Fruit fly (Drosophila melanogaster) whole organism, pupa: ENCODE measurements around the gene Adgf-D.
A peak's percentile ranks its signal among the peaks of the same experiment; 100 is the strongest.

ENCODE experiments used
- CG10348 ChIP-seq: fragments of 200-800 bp; sonication (Bioruptor generic); IDR thresholded peaks from 2 replicates; pipeline ENCODE4 v1.3.6; 2022; ENCODE audit warnings: missing biosample characterization, missing genetic modification characterization
- CG12605 ChIP-seq: fragments of 200-800 bp; sonication (Bioruptor generic); IDR thresholded peaks from 2 replicates; pipeline ENCODE4 v1.3.6; 2022; ENCODE audit warnings: missing biosample characterization, missing genetic modification characterization
- CG13204 ChIP-seq: fragments of 200-800 bp; sonication (Bioruptor generic); optimal IDR thresholded peaks from 2 replicates; lab custom pipeline; 2018; ENCODE audit warnings: missing biosample characterization, mild to moderate bottlenecking, missing genetic modification characterization, moderate library complexity
- CG14655 ChIP-seq: fragments of 200-800 bp; sonication (Bioruptor generic); optimal IDR thresholded peaks from 3 replicates; lab custom pipeline; 2017; ENCODE audit warnings: mild to moderate bottlenecking, missing biosample characterization, missing genetic modification reagents, missing genetic modification characterization
- CG15710 ChIP-seq: fragments of 200-800 bp; sonication (Bioruptor generic); optimal IDR thresholded peaks from 2 replicates; lab custom pipeline; 2018; ENCODE audit warnings: missing biosample characterization, mild to moderate bottlenecking, missing genetic modification characterization, moderate library complexity
- CG17806 ChIP-seq: fragments of 200-800 bp; sonication (Bioruptor generic); optimal IDR thresholded peaks from 2 replicates; lab custom pipeline; 2018; ENCODE audit warnings: missing biosample characterization, mild to moderate bottlenecking, missing genetic modification characterization, moderate library complexity
- CG32121 ChIP-seq: fragments of 200-800 bp; sonication (Bioruptor generic); IDR thresholded peaks from 2 replicates; pipeline ENCODE4 v1.3.6; 2022; ENCODE audit warnings: missing biosample characterization, missing genetic modification characterization
- CG34367 ChIP-seq: fragments of 200-800 bp; sonication (Bioruptor generic); optimal IDR thresholded peaks from 2 replicates; lab custom pipeline; 2018; ENCODE audit warnings: missing biosample characterization, mild to moderate bottlenecking, missing genetic modification characterization
- CG4496 ChIP-seq: fragments of 200-800 bp; sonication (Bioruptor generic); IDR thresholded peaks from 3 replicates; pipeline ENCODE4 v1.3.6; 2022; ENCODE audit warnings: missing biosample characterization, missing genetic modification characterization
- CG8159 ChIP-seq: fragments of 200-800 bp; sonication (Bioruptor generic); optimal IDR thresholded peaks from 3 replicates; lab custom pipeline; 2018; ENCODE audit warnings: missing biosample characterization, mild to moderate bottlenecking, missing genetic modification characterization, moderate library complexity
- CG8301 ChIP-seq: fragments of 200-800 bp; sonication (Bioruptor generic); optimal IDR thresholded peaks from 2 replicates; lab custom pipeline; 2018; ENCODE audit warnings: missing biosample characterization, mild to moderate bottlenecking, missing genetic modification characterization
- CG9948 ChIP-seq: fragments of 200-800 bp; sonication (Bioruptor generic); optimal IDR thresholded peaks from 2 replicates; lab custom pipeline; 2018; ENCODE audit warnings: missing biosample characterization, mild to moderate bottlenecking, missing genetic modification characterization, moderate library complexity
- D1 ChIP-seq: fragments of 200-800 bp; sonication (Bioruptor generic); optimal IDR thresholded peaks from 2 replicates; lab custom pipeline; 2018; ENCODE audit warnings: missing biosample characterization, mild to moderate bottlenecking, missing genetic modification characterization, moderate library complexity
- EcR ChIP-seq: fragments of 200-800 bp; sonication (Bioruptor generic); optimal IDR thresholded peaks from 3 replicates; lab custom pipeline; 2019; ENCODE audit warnings: missing biosample characterization, missing genetic modification characterization, mild to moderate bottlenecking, moderate library complexity, missing genetic modification reagents
- Ets98B ChIP-seq: fragments of 200-800 bp; sonication (Bioruptor generic); IDR thresholded peaks from 2 replicates; pipeline ENCODE4 v1.3.6; 2022; ENCODE audit warnings: missing biosample characterization, missing genetic modification characterization
- Pif1A ChIP-seq: fragments of 200-800 bp; sonication (Bioruptor generic); optimal IDR thresholded peaks from 3 replicates; lab custom pipeline; 2016; ENCODE audit warnings: missing biosample characterization, missing genetic modification characterization
- Pif1B ChIP-seq: fragments of 200-800 bp; sonication (Bioruptor generic); optimal IDR thresholded peaks from 3 replicates; lab custom pipeline; 2016; ENCODE audit warnings: missing biosample characterization, missing genetic modification characterization
- Snoo ChIP-seq: fragments of 200-800 bp; sonication (Bioruptor generic); optimal IDR thresholded peaks from 3 replicates; lab custom pipeline; 2017; ENCODE audit warnings: missing biosample characterization, mild to moderate bottlenecking, missing genetic modification characterization, inconsistent platforms
- fd96Ca ChIP-seq: fragments of 200-800 bp; sonication (Bioruptor generic); IDR thresholded peaks from 3 replicates; pipeline ENCODE4 v1.3.6; 2022; ENCODE audit warnings: missing biosample characterization, missing genetic modification characterization
- gl ChIP-seq: fragments of 200-800 bp; sonication (Bioruptor generic); optimal IDR thresholded peaks from 2 replicates; lab custom pipeline; 2018; ENCODE audit warnings: missing biosample characterization, mild to moderate bottlenecking, missing genetic modification characterization
- rn ChIP-seq: fragments of 200-800 bp; sonication (Bioruptor generic); IDR thresholded peaks from 2 replicates; pipeline ENCODE4 v1.3.6; 2022; ENCODE audit warnings: missing biosample characterization, missing genetic modification characterization

Adgf-D gene

DNA sequence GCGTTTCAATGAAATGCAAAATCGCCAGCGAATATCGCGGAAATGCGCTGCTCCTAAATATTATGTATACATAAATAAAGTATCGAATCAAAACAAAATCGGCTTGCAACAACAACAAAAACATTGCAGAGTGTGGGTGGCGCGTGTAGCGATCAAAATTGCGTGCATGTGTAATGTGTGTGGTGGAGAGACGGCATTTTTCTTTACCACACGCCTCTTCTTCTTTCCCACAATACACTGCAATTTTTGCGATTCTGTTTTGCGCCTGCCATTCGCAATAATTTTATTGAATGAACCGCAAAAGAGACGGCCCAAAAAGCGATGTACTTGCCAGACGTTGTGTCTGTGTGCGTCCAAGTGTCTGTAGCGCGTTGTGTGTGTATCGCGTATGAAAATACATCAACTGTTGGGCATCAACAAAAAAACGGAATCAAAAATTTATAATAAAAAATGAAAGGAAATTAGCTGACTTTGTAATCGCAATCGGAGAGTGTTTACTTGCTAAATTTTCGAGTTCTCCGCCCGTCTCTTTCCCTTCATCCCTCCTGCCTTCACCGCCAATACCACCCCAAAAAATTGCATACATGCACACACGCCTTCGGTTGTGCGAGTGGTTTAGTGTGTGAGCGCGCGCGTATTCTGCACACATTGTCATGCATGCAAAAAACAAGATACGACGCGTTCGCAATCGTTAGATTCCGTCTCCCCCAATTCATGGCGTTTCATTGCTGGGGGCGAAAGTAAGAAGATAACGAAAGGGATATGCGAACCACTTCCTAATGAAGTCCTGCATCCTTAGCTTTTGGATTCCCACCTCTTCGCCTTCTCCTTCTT, 20.4 kb downstream of the Adgf-D start:
- TF ChIP-seq CG8159 (tag; lab: Kevin White, UChicago) = peak; percentile 2
- TF ChIP-seq Pif1B = peak; percentile 21
- TF ChIP-seq gl (tag; lab: Kevin White, UChicago) = no peak
- no peak for TF ChIP-seq CG32121 (GFP tag; lab: Robert Waterston, UW)

- TF ChIP-seq CG8159 (tag; lab: Kevin White, UChicago) (peak; percentile 13), gl (tag; lab: Kevin White, UChicago) (peak; percentile 19), Snoo (no peak), CG17806 (no peak), EcR (GFP tag; lab: Kevin White, UChicago) (peak; percentile 34)
- TF ChIP-seq, all 21 proteins: peak for 3
These were observed 21.3 kb downstream of the Adgf-D start, which contains the start of gene flfl for dm6 chr3R:13683624-13684568. flfl (plus strand) TSS chr3R:13683921.

dm6 chr3R:13682994-13683623, 22.1 kb downstream of the Adgf-D start:
- TF ChIP-seq CG10348 (GFP tag; lab: Robert Waterston, UW) = no peak
- TF ChIP-seq CG9948 (tag; lab: Kevin White, UChicago) = no peak
- no peak for TF ChIP-seq Ets98B (GFP tag; lab: Robert Waterston, UW)
- no peak for TF ChIP-seq CG34367 (tag; lab: Kevin White, UChicago)
- TF ChIP-seq D1 (tag; lab: Kevin White, UChicago) = no peak

DNA sequence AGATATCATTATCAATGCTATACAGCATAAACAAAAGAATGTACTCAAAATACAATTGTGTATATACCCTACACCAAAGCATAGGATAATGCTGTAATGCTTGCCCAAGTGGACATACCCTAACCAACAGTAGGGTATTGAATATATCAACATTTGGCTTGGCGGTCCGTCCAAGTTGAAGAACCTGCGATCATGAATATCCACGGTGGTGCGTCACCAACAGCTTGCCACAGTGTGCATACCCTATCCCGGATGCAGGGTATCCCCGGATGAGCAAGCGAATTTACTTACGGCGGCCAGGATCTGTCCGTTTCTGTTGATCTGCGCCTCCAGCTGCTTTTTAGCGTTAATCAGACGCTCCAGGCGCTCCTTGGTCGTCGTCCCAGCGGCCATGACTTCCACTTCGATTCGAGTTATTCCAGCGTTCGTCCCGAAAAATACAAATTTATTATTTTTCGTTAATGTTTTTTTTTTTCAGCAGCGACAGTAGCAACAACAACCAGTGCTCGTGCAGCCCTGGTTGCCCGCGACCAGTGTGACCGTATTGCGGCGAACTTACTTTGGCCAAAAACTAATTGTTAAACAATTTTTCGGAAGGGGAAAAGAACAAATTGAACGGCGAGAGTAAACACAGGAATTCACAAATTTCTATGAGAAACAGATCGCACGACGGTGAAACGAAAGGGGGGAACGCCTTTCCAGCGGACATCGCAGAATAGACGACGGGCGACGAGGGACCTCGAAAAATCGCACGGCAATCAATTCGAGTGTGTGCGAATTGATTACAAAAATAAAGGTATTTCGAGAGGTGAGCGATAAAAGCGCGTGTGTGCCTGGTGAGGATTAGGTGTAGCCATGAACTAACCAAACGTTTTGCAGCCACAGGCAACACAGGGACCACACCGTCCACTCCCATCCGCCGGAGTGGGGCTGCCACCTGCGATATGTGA, 28.8 kb downstream of the Adgf-D start, which contains the start of the genes Lkb1 and CG9588:
TSS of gene Lkb1 (plus strand) at position 413 of the 950 bp plus-strand sequence.
TSS of gene CG9588 (minus strand) at position 545 of the 950 bp plus-strand sequence.
- TF ChIP-seq Ets98B (GFP tag; lab: Robert Waterston, UW) (peak; percentile 87), rn (GFP tag; lab: Robert Waterston, UW) (peak; percentile 75), CG15710 (peak; percentile 60), CG17806 (peak; percentile 69), CG10348 (GFP tag; lab: Robert Waterston, UW) (peak; percentile 47; the same call in 1 of the 2 replicates), CG32121 (GFP tag; lab: Robert Waterston, UW) (peak; percentile 80), CG34367 (tag; lab: Kevin White, UChicago) (peak; percentile 66), CG12605 (GFP tag; lab: Robert Waterston, UW) (peak; percentile 78), CG9948 (tag; lab: Kevin White, UChicago) (peak; percentile 61), Pif1A (GFP tag; lab: Kevin White, UChicago) (peak; percentile 80), CG4496 (GFP tag; lab: Robert Waterston, UW) (peak; percentile 94), Snoo (peak; percentile 62), CG8301 (tag; lab: Kevin White, UChicago) (peak; percentile 66), gl (tag; lab: Kevin White, UChicago) (peak; percentile 23), CG14655 (GFP tag; lab: Kevin White, UChicago) (no peak), Pif1B (peak; percentile 74), D1 (tag; lab: Kevin White, UChicago) (no peak), fd96Ca (GFP tag; lab: Robert Waterston, UW) (peak; percentile 88), CG8159 (tag; lab: Kevin White, UChicago) (peak; percentile 59), EcR (GFP tag; lab: Kevin White, UChicago) (no peak), CG13204 (no peak)

dm6 chr3R:13674492-13675033, 30.6 kb downstream of the Adgf-D start, which contains the start of gene Task6:
Task6 (minus strand) TSS chr3R:13674542.
- no peak for TF ChIP-seq Ets98B (GFP tag; lab: Robert Waterston, UW)
- no peak for TF ChIP-seq CG32121 (GFP tag; lab: Robert Waterston, UW)
- TF ChIP-seq CG8301 (tag; lab: Kevin White, UChicago) = no peak
- TF ChIP-seq fd96Ca (GFP tag; lab: Robert Waterston, UW) = no peak
- TF ChIP-seq CG8159 (tag; lab: Kevin White, UChicago) = no peak
- TF ChIP-seq D1 (tag; lab: Kevin White, UChicago) = no peak
